Fruit fly (Drosophila melanogaster) whole organism, embryonic: ENCODE results near the gene CG17300.

Source experiments
- Adf1 ChIP-seq: fragments of 200-800 bp; sonication (Bioruptor generic); IDR thresholded peaks from 2 replicates; pipeline ENCODE4 v1.3.6; 2022; ENCODE audit warnings: missing biosample characterization, missing genetic modification characterization
- Atf6 ChIP-seq: fragments of 200-800 bp; sonication (Bioruptor generic); IDR thresholded peaks from 2 replicates; pipeline ENCODE4 v1.3.6; 2022; ENCODE audit warnings: missing biosample characterization, missing genetic modification characterization
- CG10267 ChIP-seq: fragments of 200-800 bp; sonication (Bioruptor generic); optimal IDR thresholded peaks from 2 replicates; lab custom pipeline; 2018; ENCODE audit warnings: missing biosample characterization, mild to moderate bottlenecking, missing genetic modification characterization, moderate library complexity
- CG11085 ChIP-seq: fragments of 200-800 bp; sonication (Bioruptor generic); IDR thresholded peaks from 2 replicates; pipeline ENCODE4 v1.3.6; 2022; ENCODE audit warnings: missing biosample characterization, missing genetic modification characterization
- CG14050 ChIP-seq: fragments of 200-800 bp; sonication (Bioruptor generic); IDR thresholded peaks from 3 replicates; pipeline ENCODE4 v1.3.6; 2022; ENCODE audit warnings: missing biosample characterization, missing genetic modification characterization
- CG14710 ChIP-seq: fragments of 200-800 bp; sonication (Bioruptor generic); optimal IDR thresholded peaks from 3 replicates; lab custom pipeline; 2019; ENCODE audit warnings: missing biosample characterization, mild to moderate bottlenecking, missing genetic modification characterization, moderate library complexity
- CG14965 ChIP-seq: fragments of 200-800 bp; sonication (Bioruptor generic); optimal IDR thresholded peaks from 2 replicates; lab custom pipeline; 2016; ENCODE audit warnings: missing biosample characterization, missing genetic modification characterization, borderline replicate concordance
- CG1602 ChIP-seq: fragments of 200-800 bp; sonication (Bioruptor generic); optimal IDR thresholded peaks from 3 replicates; lab custom pipeline; 2016; ENCODE audit warnings: missing biosample characterization, missing genetic modification characterization
- CG16815 ChIP-seq: fragments of 200-800 bp; sonication (Bioruptor generic); optimal IDR thresholded peaks from 3 replicates; lab custom pipeline; 2017; ENCODE audit warnings: missing biosample characterization, mild to moderate bottlenecking, missing genetic modification characterization
- CG17361 ChIP-seq: fragments of 200-800 bp; sonication (Bioruptor generic); IDR thresholded peaks from 3 replicates; pipeline ENCODE4 v1.3.6; 2022; ENCODE audit warnings: missing biosample characterization, missing genetic modification characterization
- CG18619 ChIP-seq: fragments of 200-800 bp; sonication (Bioruptor generic); optimal IDR thresholded peaks from 3 replicates; lab custom pipeline; 2017; ENCODE audit warnings: missing biosample characterization, mild to moderate bottlenecking, missing genetic modification characterization
- CG31224 ChIP-seq: fragments of 200-800 bp; sonication (Bioruptor generic); IDR thresholded peaks from 2 replicates; pipeline ENCODE4 v1.3.6; 2022; ENCODE audit warnings: missing biosample characterization, missing genetic modification characterization
- CG33557 ChIP-seq: fragments of 200-800 bp; sonication (Bioruptor generic); optimal IDR thresholded peaks from 2 replicates; lab custom pipeline; 2019; ENCODE audit warnings: missing biosample characterization, mild to moderate bottlenecking, missing genetic modification characterization, moderate library complexity
- CG34376 ChIP-seq: fragments of 200-800 bp; sonication (Bioruptor generic); optimal IDR thresholded peaks from 2 replicates; lab custom pipeline; 2018; ENCODE audit warnings: missing biosample characterization, mild to moderate bottlenecking, missing genetic modification characterization
- CG4820 ChIP-seq: fragments of 200-800 bp; sonication (Bioruptor generic); optimal IDR thresholded peaks from 3 replicates; lab custom pipeline; 2016; ENCODE audit warnings: missing biosample characterization, missing genetic modification characterization
- CG6175 ChIP-seq: fragments of 200-800 bp; sonication (Bioruptor generic); IDR thresholded peaks from 3 replicates; pipeline ENCODE4 v1.3.6; 2022; ENCODE audit warnings: missing biosample characterization, missing genetic modification characterization
- CG8924 ChIP-seq: fragments of 200-800 bp; optimal IDR thresholded peaks from 3 replicates; lab custom pipeline; 2019; ENCODE audit warnings: missing biosample characterization, mild to moderate bottlenecking, missing genetic modification characterization, moderate library complexity
- CG9727 ChIP-seq: fragments of 200-800 bp; sonication (Bioruptor generic); optimal IDR thresholded peaks from 3 replicates; lab custom pipeline; 2017; ENCODE audit warnings: missing biosample characterization, mild to moderate bottlenecking, missing genetic modification characterization
- D19A ChIP-seq: fragments of 200-800 bp; optimal IDR thresholded peaks from 3 replicates; lab custom pipeline; 2019; ENCODE audit warnings: missing biosample characterization, mild to moderate bottlenecking, missing genetic modification characterization, moderate library complexity
- Dbx ChIP-seq: fragments of 200-800 bp; sonication (Bioruptor generic); IDR thresholded peaks from 3 replicates; pipeline ENCODE4 v1.3.6; 2022; ENCODE audit warnings: missing biosample characterization, missing genetic modification characterization
- Hey ChIP-seq: fragments of 200-800 bp; sonication (Bioruptor generic); optimal IDR thresholded peaks from 3 replicates; lab custom pipeline; 2018; ENCODE audit warnings: missing biosample characterization, mild to moderate bottlenecking, missing genetic modification characterization
- Meics ChIP-seq: fragments of 200-800 bp; sonication (Bioruptor generic); optimal IDR thresholded peaks from 2 replicates; lab custom pipeline; 2017; ENCODE audit warnings: missing biosample characterization, mild to moderate bottlenecking, missing genetic modification characterization
- NK7.1 ChIP-seq: fragments of 200-800 bp; sonication (Bioruptor generic); optimal IDR thresholded peaks from 3 replicates; lab custom pipeline; 2016; ENCODE audit warnings: missing biosample characterization, missing genetic modification characterization
- Oaz ChIP-seq: fragments of 200-800 bp; sonication (Bioruptor generic); IDR thresholded peaks from 2 replicates; pipeline ENCODE4 v1.3.6; 2022; ENCODE audit warnings: missing biosample characterization, missing genetic modification characterization
- Poxn ChIP-seq: fragments of 200-800 bp; sonication (Bioruptor generic); IDR thresholded peaks from 2 replicates; pipeline ENCODE4 v1.3.6; 2022; ENCODE audit warnings: missing biosample characterization, missing genetic modification characterization
- Spps ChIP-seq: fragments of 200-800 bp; sonication (Bioruptor generic); optimal IDR thresholded peaks from 2 replicates; lab custom pipeline; 2018; ENCODE audit warnings: missing biosample characterization, mild to moderate bottlenecking, missing genetic modification characterization
- Sry-β ChIP-seq: fragments of 200-800 bp; sonication (Bioruptor generic); optimal IDR thresholded peaks from 2 replicates; lab custom pipeline; 2018; ENCODE audit warnings: missing biosample characterization, mild to moderate bottlenecking, missing genetic modification characterization, moderate library complexity
- Tbp ChIP-seq: fragments of >200 bp; optimal IDR thresholded peaks from 2 replicates; lab custom pipeline; 2018; ENCODE audit warnings: missing biosample characterization, missing genetic modification characterization
- abd-A ChIP-seq: fragments of 200-800 bp; sonication (Bioruptor generic); optimal IDR thresholded peaks from 3 replicates; lab custom pipeline; 2019; ENCODE audit warnings: missing biosample characterization, mild to moderate bottlenecking, missing genetic modification characterization, moderate library complexity
- ap ChIP-seq: fragments of 200-800 bp; sonication (Bioruptor generic); IDR thresholded peaks from 2 replicates; pipeline ENCODE4 v1.3.6; 2022; ENCODE audit warnings: missing biosample characterization, missing genetic modification characterization
- ato ChIP-seq: fragments of 200-800 bp; sonication (Bioruptor generic); IDR thresholded peaks from 2 replicates; pipeline ENCODE4 v1.3.6; 2022; ENCODE audit warnings: missing biosample characterization, missing genetic modification characterization; ENCODE audit not compliant: partially characterized antibody
- bigmax ChIP-seq: fragments of 200-800 bp; sonication (Bioruptor generic); optimal IDR thresholded peaks from 2 replicates; lab custom pipeline; 2018; ENCODE audit warnings: missing biosample characterization, mild to moderate bottlenecking, missing genetic modification characterization
- cas ChIP-seq: fragments of 200-800 bp; sonication (Bioruptor generic); IDR thresholded peaks from 2 replicates; pipeline ENCODE4 v1.3.6; 2022; ENCODE audit warnings: missing biosample characterization, missing genetic modification characterization
- chn ChIP-seq: fragments of 200-800 bp; sonication (Bioruptor generic); optimal IDR thresholded peaks from 2 replicates; lab custom pipeline; 2016; ENCODE audit warnings: missing biosample characterization, missing genetic modification characterization
- crc ChIP-seq: fragments of 200-800 bp; sonication (Bioruptor generic); optimal IDR thresholded peaks from 2 replicates; lab custom pipeline; 2016; ENCODE audit warnings: missing biosample characterization, missing genetic modification characterization
- gfzf ChIP-seq: fragments of 200-800 bp; sonication (Bioruptor generic); optimal IDR thresholded peaks from 2 replicates; lab custom pipeline; 2016; ENCODE audit warnings: missing biosample characterization, mild to moderate bottlenecking, missing genetic modification characterization, moderate library complexity
- jigr1 ChIP-seq: fragments of 200-800 bp; sonication (Bioruptor generic); IDR thresholded peaks from 3 replicates; pipeline ENCODE4 v1.3.6; 2022; ENCODE audit warnings: missing biosample characterization, missing genetic modification characterization
- kah ChIP-seq: fragments of 200-800 bp; sonication (Bioruptor generic); optimal IDR thresholded peaks from 2 replicates; lab custom pipeline; 2018; ENCODE audit warnings: missing biosample characterization, mild to moderate bottlenecking, missing genetic modification characterization
- klu ChIP-seq: fragments of 200-800 bp; sonication (Bioruptor generic); IDR thresholded peaks from 2 replicates; pipeline ENCODE4 v1.3.6; 2022; ENCODE audit warnings: missing biosample characterization, missing genetic modification characterization
- lilli ChIP-seq: fragments of 200-800 bp; sonication (Bioruptor generic); optimal IDR thresholded peaks from 3 replicates; lab custom pipeline; 2016; ENCODE audit warnings: missing biosample characterization, missing genetic modification characterization
- lmd ChIP-seq: fragments of 200-800 bp; sonication (Bioruptor generic); IDR thresholded peaks from 2 replicates; pipeline ENCODE4 v1.3.6; 2022; ENCODE audit warnings: missing biosample characterization, missing genetic modification characterization
- mirr ChIP-seq: fragments of 200-800 bp; sonication (Bioruptor generic); optimal IDR thresholded peaks from 3 replicates; lab custom pipeline; 2018; ENCODE audit warnings: missing biosample characterization, mild to moderate bottlenecking, missing genetic modification characterization
- nau ChIP-seq: fragments of 200-800 bp; sonication (Bioruptor generic); optimal IDR thresholded peaks from 3 replicates; lab custom pipeline; 2017; ENCODE audit warnings: missing biosample characterization, mild to moderate bottlenecking, missing genetic modification characterization, missing genetic modification reagents
- onecut ChIP-seq: fragments of 200-800 bp; sonication (Bioruptor generic); IDR thresholded peaks from 2 replicates; pipeline ENCODE4 v1.3.6; 2022; ENCODE audit warnings: missing biosample characterization, missing genetic modification characterization
- p53 ChIP-seq: fragments of 200-800 bp; sonication (Bioruptor generic); optimal IDR thresholded peaks from 2 replicates; lab custom pipeline; 2016; ENCODE audit warnings: missing biosample characterization, missing genetic modification characterization
- pum ChIP-seq: fragments of 200-800 bp; sonication (Bioruptor generic); optimal IDR thresholded peaks from 2 replicates; lab custom pipeline; 2016; ENCODE audit warnings: missing biosample characterization, missing genetic modification characterization
- sim ChIP-seq: fragments of 200-800 bp; sonication (Bioruptor generic); IDR thresholded peaks from 2 replicates; pipeline ENCODE4 v1.3.6; 2022; ENCODE audit warnings: missing biosample characterization, missing genetic modification characterization
- slbo ChIP-seq: fragments of 200-800 bp; sonication (Bioruptor generic); IDR thresholded peaks from 2 replicates; pipeline ENCODE4 v1.3.6; 2022; ENCODE audit warnings: missing biosample characterization, missing genetic modification characterization
- slou ChIP-seq: fragments of 200-800 bp; sonication (Bioruptor generic); optimal IDR thresholded peaks from 3 replicates; lab custom pipeline; 2016; ENCODE audit warnings: missing biosample characterization, missing genetic modification characterization
- sr ChIP-seq: fragments of 200-800 bp; sonication (Bioruptor generic); IDR thresholded peaks from 3 replicates; pipeline ENCODE4 v1.3.6; 2022; ENCODE audit warnings: missing biosample characterization, missing genetic modification characterization
- tap ChIP-seq: fragments of 200-800 bp; optimal IDR thresholded peaks from 3 replicates; lab custom pipeline; 2019; ENCODE audit warnings: missing biosample characterization, mild to moderate bottlenecking, missing genetic modification characterization, moderate library complexity

The CG17300 gene

dm6 chr3L:13036706-13037457 lies 50.2 kb downstream of the CG17300 start, which contains the start of gene Srrm1 (continued):
- peak; percentile 48; the same call in 1 of the 3 replicates for TF ChIP-seq CG17361 (GFP tag; lab: Robert Waterston, UW)
- TF ChIP-seq ato (GFP tag; lab: Robert Waterston, UW) = peak; percentile 82
- TF ChIP-seq Dbx = peak; percentile 47; the same call in 2 of the 3 replicates
- no peak for TF ChIP-seq Oaz (GFP tag; lab: Robert Waterston, UW)
- no peak for TF ChIP-seq bigmax
- TF ChIP-seq sr (GFP tag; lab: Robert Waterston, UW) = no peak
- TF ChIP-seq p53 (GFP tag; lab: Kevin White, UChicago) = peak; percentile 47
- TF ChIP-seq onecut (GFP tag; lab: Robert Waterston, UW) = peak; percentile 94
- TF ChIP-seq jigr1 (GFP tag; lab: Robert Waterston, UW) = no peak
- TF ChIP-seq NK7.1 (GFP tag; lab: Kevin White, UChicago) = no peak
- no peak for TF ChIP-seq tap (tag; lab: Kevin White, UChicago)
- TF ChIP-seq lilli (GFP tag; lab: Kevin White, UChicago) = peak; percentile 72
- peak; percentile 32 for TF ChIP-seq gfzf (GFP tag; lab: Kevin White, UChicago)
- no peak for TF ChIP-seq CG11085 (GFP tag; lab: Robert Waterston, UW)
- peak; percentile 38 for TF ChIP-seq pum (GFP tag; lab: Kevin White, UChicago)
- TF ChIP-seq nau = no peak
- no peak for TF ChIP-seq Spps (tag; lab: Kevin White, UChicago)
- peak; percentile 21 for TF ChIP-seq CG4820 (GFP tag; lab: Kevin White, UChicago)
- TF ChIP-seq Sry-β = peak; percentile 58
- no peak for TF ChIP-seq Tbp (GFP tag; lab: Kevin White, UChicago)
- TF ChIP-seq lmd (GFP tag; lab: Robert Waterston, UW) = no peak; the same call in 1 of the 2 replicates
- TF ChIP-seq cas = no peak
- TF ChIP-seq CG6175 = no peak
- TF ChIP-seq CG14050 (GFP tag; lab: Robert Waterston, UW) = no peak
- no peak for TF ChIP-seq klu (GFP tag; lab: Robert Waterston, UW)
- no peak for TF ChIP-seq CG16815 (GFP tag; lab: Kevin White, UChicago)
- TF ChIP-seq Hey = no peak
- no peak for TF ChIP-seq D19A
- TF ChIP-seq Meics (GFP tag; lab: Kevin White, UChicago) = no peak
- TF ChIP-seq Poxn = no peak
- no peak for TF ChIP-seq sim (GFP tag; lab: Robert Waterston, UW)
- no peak for TF ChIP-seq CG34376 (GFP tag; lab: Kevin White, UChicago)
- peak; percentile 65 for TF ChIP-seq Adf1 (GFP tag; lab: Robert Waterston, UW)
- TF ChIP-seq CG8924 (tag; lab: Kevin White, UChicago) = no peak
- no peak for TF ChIP-seq CG31224
- peak; percentile 17 for TF ChIP-seq abd-A
- TF ChIP-seq chn = peak; percentile 69
- no peak for TF ChIP-seq slou (GFP tag; lab: Kevin White, UChicago)
- peak; percentile 65 for TF ChIP-seq CG14710 (tag; lab: Kevin White, UChicago)
- peak; percentile 59; the same call in 1 of the 2 replicates for TF ChIP-seq slbo
- TF ChIP-seq crc (GFP tag; lab: Kevin White, UChicago) = no peak
- TF ChIP-seq CG1602 (GFP tag; lab: Kevin White, UChicago) = no peak
- peak; percentile 16 for TF ChIP-seq CG9727
- no peak for TF ChIP-seq CG14965 (GFP tag; lab: Kevin White, UChicago)
- TF ChIP-seq CG18619 (GFP tag; lab: Kevin White, UChicago) = no peak
- TF ChIP-seq Atf6 (GFP tag; lab: Robert Waterston, UW) = no peak
- TF ChIP-seq kah (GFP tag; lab: Kevin White, UChicago) = no peak
- TF ChIP-seq mirr (GFP tag; lab: Kevin White, UChicago) = no peak
- peak; percentile 53 for TF ChIP-seq CG10267 (tag; lab: Kevin White, UChicago)
- TF ChIP-seq CG33557 = peak; percentile 38
- no peak for TF ChIP-seq ap (GFP tag; lab: Robert Waterston, UW)
